Worm (Caenorhabditis elegans) whole organism, mixed stage, embryonic: ENCODE measurements around the gene ttr-13.

Experiments used
- bed-3 ChIP-seq: fragments of 200-800 bp; sonication (Bioruptor generic); optimal IDR thresholded peaks from 3 replicates; lab custom pipeline; 2018; ENCODE audit warnings: mild to moderate bottlenecking, missing genetic modification characterization, moderate library complexity, missing compliant biosample characterization
- mep-1 ChIP-seq: fragments of 150-350 bp; optimal IDR thresholded peaks from 2 replicates; lab custom pipeline; 2017; ENCODE audit warnings: missing biosample characterization, missing genetic modification reagents, missing genetic modification characterization, inconsistent platforms
- mls-2 ChIP-seq: sonication (generic microtip); optimal IDR thresholded peaks from 2 replicates; lab custom pipeline; 2016; ENCODE audit warnings: mild to moderate bottlenecking, missing genetic modification characterization, moderate library complexity, missing compliant biosample characterization
- nhr-237 ChIP-seq: fragments of 150-350 bp; optimal IDR thresholded peaks from 2 replicates; lab custom pipeline; 2014; ENCODE audit warnings: missing biosample characterization, missing genetic modification characterization
- pha-4 ChIP-seq: fragments of 150-350 bp; optimal IDR thresholded peaks from 2 replicates; lab custom pipeline; 2018; ENCODE audit warnings: missing biosample characterization, missing genetic modification reagents, missing genetic modification characterization
- snpc-4 ChIP-seq: fragments of 150-350 bp; optimal IDR thresholded peaks from 2 replicates; lab custom pipeline; 2014; ENCODE audit warnings: missing biosample characterization, missing genetic modification characterization
- unc-62 ChIP-seq: fragments of 150-350 bp; optimal IDR thresholded peaks from 2 replicates; lab custom pipeline; 2014; ENCODE audit warnings: missing biosample characterization, missing genetic modification reagents, missing genetic modification characterization

DNA sequence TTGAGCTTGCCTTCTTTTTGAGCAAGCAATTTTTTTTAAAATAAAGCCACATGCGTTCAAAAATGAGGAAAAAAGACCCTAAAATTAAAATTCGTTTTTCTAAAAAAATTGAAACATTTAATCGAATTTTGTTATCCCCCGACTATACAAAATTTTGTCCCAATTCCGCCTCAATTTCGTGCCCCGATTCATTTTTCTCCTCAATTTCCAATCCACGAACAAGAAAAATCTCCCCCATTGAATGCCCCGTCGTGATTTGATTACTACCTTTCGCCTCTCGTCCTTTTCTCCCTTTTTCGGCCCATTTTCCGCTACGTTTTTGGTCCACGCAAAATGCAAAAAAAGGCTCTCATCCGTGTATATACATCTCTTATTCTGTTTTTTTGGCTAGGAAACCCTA lies 15.2 kb upstream of the ttr-13 start:
- no peak for TF ChIP-seq mls-2 (tag; lab: Kevin White, UChicago)
- no peak for TF ChIP-seq nhr-237
- no peak for TF ChIP-seq unc-62 (GFP tag; lab: Kevin White, UChicago)
- no peak for TF ChIP-seq snpc-4 (tag; lab: Kevin White, UChicago)
- no peak for TF ChIP-seq pha-4
- TF ChIP-seq bed-3 (GFP tag; lab: Kevin White, UChicago): no peak
- TF ChIP-seq mep-1 (tag; lab: Kevin White, UChicago): no peak
